Worm (Caenorhabditis elegans): ENCODE measurements around the gene cdkl-1.

The cdkl-1 gene

ce11 chrV:11076403-11076802 lies 22.3 kb upstream of the cdkl-1 start:
- TF ChIP-seq fos-1 (tag; optimal IDR thresholded peaks at IDR 0.05) (no peak), pha-4 (GFP tag; IDR thresholded peaks at IDR 0.05) (peak; percentile 49; the same call in 1 of the 2 replicates), pha-4 (tag; optimal IDR thresholded peaks at IDR 0.05) (no peak), mxl-2 (GFP tag; conservative IDR thresholded peaks at IDR 0.05) (peak; percentile 50; the same call in 1 of the 2 replicates), snpc-1.2 (GFP tag; IDR thresholded peaks at IDR 0.05) (peak; percentile 61; the same call in 1 of the 2 replicates), lir-3 (tag; optimal IDR thresholded peaks at IDR 0.05) (no peak), zfp-2 (tag; optimal IDR thresholded peaks at IDR 0.05) (no peak), F26F4.8 (GFP tag; conservative IDR thresholded peaks at IDR 0.05) (no peak), T26A8.4 (GFP tag; IDR thresholded peaks at IDR 0.05) (no peak; the same call in 1 of the 2 replicates), nhr-25 (tag; optimal IDR thresholded peaks at IDR 0.05; ENCODE audit: borderline replicate concordance, insufficient read depth) (no peak), lim-7 (GFP tag; IDR thresholded peaks at IDR 0.05) (peak; percentile 57), ceh-32 (tag; optimal IDR thresholded peaks at IDR 0.05; ENCODE audit: poor library complexity) (no peak), attf-4 (tag; optimal IDR thresholded peaks at IDR 0.05) (no peak), arid-1 (GFP tag; conservative IDR thresholded peaks at IDR 0.05) (peak; percentile 78), dmd-8 (GFP tag; IDR thresholded peaks at IDR 0.05) (peak; percentile 81; the same call in 1 of the 2 replicates), mxl-3 (GFP tag; optimal IDR thresholded peaks at IDR 0.05) (no peak), nhr-102 (tag; optimal IDR thresholded peaks at IDR 0.05) (no peak), hlh-11 (tag; optimal IDR thresholded peaks at IDR 0.05) (peak; percentile 15), lin-39 (tag; optimal IDR thresholded peaks at IDR 0.05) (no peak), spr-1 (tag; optimal IDR thresholded peaks at IDR 0.05) (no peak), Y105C5A.15 (GFP tag; IDR thresholded peaks at IDR 0.05) (peak; percentile 65; the same call in 1 of the 2 replicates), nhr-48 (tag; optimal IDR thresholded peaks at IDR 0.05) (no peak), nhr-41 (GFP tag; IDR thresholded peaks at IDR 0.05) (no peak; the same call in 1 of the 2 replicates), ctbp-1 (GFP tag; IDR thresholded peaks at IDR 0.05) (peak; percentile 75), Y5F2A.4 (GFP tag; optimal IDR thresholded peaks at IDR 0.05) (no peak), Y75B8A.6 (GFP tag; IDR thresholded peaks at IDR 0.05) (0 out of 2 replicates have a peak, but pooled peaks have one; percentile 12), vab-7 (GFP tag; IDR thresholded peaks at IDR 0.05) (no peak; the same call in 1 of the 2 replicates), unc-130 (GFP tag; optimal IDR thresholded peaks at IDR 0.05) (peak; percentile 39), mes-2 (tag; optimal IDR thresholded peaks at IDR 0.05; ENCODE audit: poor library complexity, severe bottlenecking) (no peak), fkh-10 (GFP tag; optimal IDR thresholded peaks at IDR 0.05) (no peak), nhr-76 (tag; optimal IDR thresholded peaks at IDR 0.05) (no peak), nhr-28 (tag; optimal IDR thresholded peaks at IDR 0.05) (peak; percentile 12), cey-2 (tag; optimal IDR thresholded peaks at IDR 0.05; ENCODE audit: borderline replicate concordance, insufficient read depth) (no peak), hmg-1.1 (GFP tag; IDR thresholded peaks at IDR 0.05) (0 out of 2 replicates have a peak, but pooled peaks have one; percentile 26), F37D6.2 (tag; optimal IDR thresholded peaks at IDR 0.05) (no peak), zfp-3 (GFP tag; conservative IDR thresholded peaks at IDR 0.05) (peak; percentile 49), F44E2.7 (GFP tag; IDR thresholded peaks at IDR 0.05) (0 out of 2 replicates have a peak, but pooled peaks have one; percentile 30), pqm-1 (tag; optimal IDR thresholded peaks at IDR 0.05) (peak; percentile 1), lin-38 (GFP tag; IDR thresholded peaks at IDR 0.05) (peak; percentile 83), sdz-12 (GFP tag; optimal IDR thresholded peaks at IDR 0.05) (no peak), set-16 (GFP tag; IDR thresholded peaks at IDR 0.05) (no peak), nhr-11 (tag; optimal IDR thresholded peaks at IDR 0.05) (no peak), ceh-20 (GFP tag; IDR thresholded peaks at IDR 0.05) (no peak), saeg-2 (GFP tag; IDR thresholded peaks at IDR 0.05) (peak; percentile 67; the same call in 1 of the 2 replicates), snpc-4 (tag; optimal IDR thresholded peaks at IDR 0.05) (no peak), dmd-6 (GFP tag; IDR thresholded peaks at IDR 0.05) (peak; percentile 22; the same call in 1 of the 2 replicates), nhr-10 (tag; optimal IDR thresholded peaks at IDR 0.05) (no peak), Y48G9A.11 (GFP tag; IDR thresholded peaks at IDR 0.05) (peak; percentile 80; the same call in 1 of the 2 replicates), duxl-1 (tag; optimal IDR thresholded peaks at IDR 0.05; ENCODE audit: poor library complexity) (no peak), lin-29 (GFP tag; IDR thresholded peaks at IDR 0.05) (0 out of 2 replicates have a peak, but pooled peaks have one; percentile 9)
